Fruit fly (Drosophila melanogaster) whole organism, embryonic: Measurements from ENCODE around the gene arm.

Experiments
- Abd-B ChIP-seq: fragments of 200-800 bp; sonication (Bioruptor generic); optimal IDR thresholded peaks from 2 replicates; lab custom pipeline; 2018; ENCODE audit warnings: missing biosample characterization, mild to moderate bottlenecking, missing genetic modification characterization, moderate library complexity
- Awh ChIP-seq: fragments of 200-800 bp; sonication (Bioruptor generic); IDR thresholded peaks from 2 replicates; pipeline ENCODE4, ENCODE4 v1.3.6; 2022; ENCODE audit warnings: missing biosample characterization, missing genetic modification characterization
- CG10565 ChIP-seq: fragments of 200-800 bp; sonication (Bioruptor generic); optimal IDR thresholded peaks from 3 replicates; lab custom pipeline; 2016; ENCODE audit warnings: missing biosample characterization, mild to moderate bottlenecking, missing genetic modification characterization
- CG12659 ChIP-seq: fragments of 200-800 bp; sonication (Bioruptor generic); optimal IDR thresholded peaks from 3 replicates; lab custom pipeline; 2017; ENCODE audit warnings: mild to moderate bottlenecking, missing biosample characterization, missing genetic modification reagents, missing genetic modification characterization
- CG12942 ChIP-seq: fragments of 200-800 bp; sonication (Bioruptor generic); optimal IDR thresholded peaks from 3 replicates; lab custom pipeline; 2016; ENCODE audit warnings: missing biosample characterization, missing genetic modification characterization
- CG14050 ChIP-seq: fragments of 200-800 bp; sonication (Bioruptor generic); IDR thresholded peaks from 3 replicates; pipeline ENCODE4 v1.3.6; 2022; ENCODE audit warnings: missing biosample characterization, missing genetic modification characterization
- CG1529 ChIP-seq: fragments of 200-800 bp; sonication (Bioruptor generic); optimal IDR thresholded peaks from 3 replicates; lab custom pipeline; 2018; ENCODE audit warnings: missing biosample characterization, missing genetic modification characterization
- CG1602 ChIP-seq: fragments of 200-800 bp; sonication (Bioruptor generic); optimal IDR thresholded peaks from 3 replicates; lab custom pipeline; 2016; ENCODE audit warnings: missing biosample characterization, missing genetic modification characterization
- CG18476 ChIP-seq: fragments of 200-800 bp; sonication (Bioruptor generic); optimal IDR thresholded peaks from 2 replicates; lab custom pipeline; 2016; ENCODE audit warnings: missing biosample characterization, mild to moderate bottlenecking, missing genetic modification characterization
- CG3847 ChIP-seq: fragments of 200-800 bp; sonication (Bioruptor generic); IDR thresholded peaks from 2 replicates; pipeline ENCODE4 v1.3.6; 2022; ENCODE audit warnings: missing biosample characterization, missing genetic modification characterization
- CG42726 ChIP-seq: fragments of 200-800 bp; sonication (Bioruptor generic); IDR thresholded peaks from 2 replicates; pipeline ENCODE4 v1.3.6; 2022; ENCODE audit warnings: missing biosample characterization, missing genetic modification characterization; ENCODE audit not compliant: partially characterized antibody
- CG4617 ChIP-seq: fragments of 200-800 bp; sonication (Bioruptor generic); optimal IDR thresholded peaks from 3 replicates; lab custom pipeline; 2016; ENCODE audit warnings: missing biosample characterization, missing genetic modification characterization, borderline replicate concordance
- CG4820 ChIP-seq: fragments of 200-800 bp; sonication (Bioruptor generic); optimal IDR thresholded peaks from 3 replicates; lab custom pipeline; 2016; ENCODE audit warnings: missing biosample characterization, missing genetic modification characterization
- CG6272 ChIP-seq: fragments of 200-800 bp; sonication (Bioruptor generic); IDR thresholded peaks from 2 replicates; pipeline ENCODE4 v1.3.6; 2022; ENCODE audit warnings: missing biosample characterization, missing genetic modification characterization
- Dll ChIP-seq: fragments of 200-800 bp; sonication (Bioruptor generic); IDR thresholded peaks from 4 replicates; pipeline ENCODE4 v1.3.6; 2022; ENCODE audit warnings: missing biosample characterization, missing genetic modification characterization; ENCODE audit not compliant: partially characterized antibody
- H15 ChIP-seq: fragments of 200-800 bp; sonication (Bioruptor generic); IDR thresholded peaks from 3 replicates; pipeline ENCODE4 v1.3.6; 2022; ENCODE audit warnings: missing biosample characterization, missing genetic modification characterization
- HLH4C ChIP-seq: fragments of 200-800 bp; sonication (Bioruptor generic); IDR thresholded peaks from 3 replicates; pipeline ENCODE4 v1.3.6; 2022; ENCODE audit warnings: missing biosample characterization, missing genetic modification characterization; ENCODE audit not compliant: partially characterized antibody
- Hmx ChIP-seq: fragments of 200-800 bp; sonication (Bioruptor generic); optimal IDR thresholded peaks from 2 replicates; lab custom pipeline; 2016; ENCODE audit warnings: missing biosample characterization, missing genetic modification characterization
- Myb ChIP-seq: fragments of 200-800 bp; sonication (Bioruptor generic); optimal IDR thresholded peaks from 2 replicates; lab custom pipeline; 2016; ENCODE audit warnings: missing biosample characterization, missing genetic modification characterization
- Opbp ChIP-seq: fragments of 200-800 bp; sonication (Bioruptor generic); IDR thresholded peaks from 3 replicates; pipeline ENCODE4 v1.3.6; 2022; ENCODE audit warnings: missing biosample characterization, missing genetic modification characterization; ENCODE audit not compliant: partially characterized antibody
- Optix ChIP-seq: fragments of 200-800 bp; sonication (Bioruptor generic); IDR thresholded peaks from 3 replicates; pipeline ENCODE4 v1.3.6; 2022; ENCODE audit warnings: missing biosample characterization, missing genetic modification characterization
- PHDP ChIP-seq: fragments of 200-800 bp; sonication (Bioruptor generic); optimal IDR thresholded peaks from 3 replicates; lab custom pipeline; 2018; ENCODE audit warnings: missing biosample characterization, mild to moderate bottlenecking, missing genetic modification characterization, moderate library complexity
- Ravus ChIP-seq: fragments of 200-800 bp; sonication (Bioruptor generic); IDR thresholded peaks from 2 replicates; pipeline ENCODE4 v1.3.6; 2022; ENCODE audit warnings: missing biosample characterization, missing genetic modification characterization
- Sry-β ChIP-seq: fragments of 200-800 bp; sonication (Bioruptor generic); optimal IDR thresholded peaks from 2 replicates; lab custom pipeline; 2018; ENCODE audit warnings: missing biosample characterization, mild to moderate bottlenecking, missing genetic modification characterization, moderate library complexity
- Tbp ChIP-seq: fragments of >200 bp; optimal IDR thresholded peaks from 2 replicates; lab custom pipeline; 2018; ENCODE audit warnings: missing biosample characterization, missing genetic modification characterization
- ap ChIP-seq: fragments of 200-800 bp; sonication (Bioruptor generic); IDR thresholded peaks from 2 replicates; pipeline ENCODE4 v1.3.6; 2022; ENCODE audit warnings: missing biosample characterization, missing genetic modification characterization
- az2 ChIP-seq: fragments of 200-800 bp; sonication (Bioruptor generic); optimal IDR thresholded peaks from 3 replicates; lab custom pipeline; 2016; ENCODE audit warnings: missing biosample characterization, missing genetic modification characterization
- br ChIP-seq: fragments of >200 bp; optimal IDR thresholded peaks from 2 replicates; lab custom pipeline; 2017
- chm ChIP-seq: fragments of 200-800 bp; sonication (Bioruptor generic); IDR thresholded peaks from 2 replicates; pipeline ENCODE4 v1.3.6; 2022; ENCODE audit warnings: missing biosample characterization, missing genetic modification characterization
- croc ChIP-seq: fragments of 200-800 bp; sonication (Bioruptor generic); conservative IDR thresholded peaks from 3 replicates; pipeline ENCODE4 v1.3.6; 2022; ENCODE audit warnings: missing biosample characterization, missing genetic modification characterization
- danr ChIP-seq: fragments of 200-800 bp; sonication (Bioruptor generic); IDR thresholded peaks from 2 replicates; pipeline ENCODE4 v1.3.6; 2022; ENCODE audit warnings: missing biosample characterization, missing genetic modification characterization
- esg ChIP-seq: fragments of 200-800 bp; sonication (Bioruptor generic); conservative IDR thresholded peaks from 2 replicates; pipeline ENCODE4 v1.3.6; 2022; ENCODE audit warnings: missing biosample characterization, missing genetic modification characterization
- fd102C ChIP-seq: fragments of 200-800 bp; sonication (Bioruptor generic); optimal IDR thresholded peaks from 2 replicates; lab custom pipeline; 2018; ENCODE audit warnings: missing biosample characterization, mild to moderate bottlenecking, missing genetic modification characterization, moderate library complexity
- ftz-f1 ChIP-seq: fragments of 200-800 bp; sonication (Bioruptor generic); optimal IDR thresholded peaks from 2 replicates; lab custom pipeline; 2016; ENCODE audit warnings: missing biosample characterization, missing genetic modification characterization
- inv ChIP-seq: fragments of 200-800 bp; sonication (Bioruptor generic); IDR thresholded peaks from 2 replicates; pipeline ENCODE4 v1.3.6; 2022; ENCODE audit warnings: missing biosample characterization, missing genetic modification characterization; ENCODE audit not compliant: partially characterized antibody
- jumu ChIP-seq: fragments of 200-800 bp; sonication (Bioruptor generic); optimal IDR thresholded peaks from 3 replicates; lab custom pipeline; 2016; ENCODE audit warnings: missing biosample characterization, missing genetic modification characterization
- lola ChIP-seq, 3 experiments: fragments of >200 bp in 2 of 3; fragments of 200-800 bp in 1 of 3; sonication (Bioruptor generic) in 1 of 3; optimal IDR thresholded peaks; 2 replicates each; lab custom pipeline; 2017 to 2019; ENCODE audit warnings: missing biosample characterization in 3 of 3, missing genetic modification characterization in 3 of 3, mild to moderate bottlenecking in 1 of 3, moderate library complexity in 1 of 3
- mirr ChIP-seq: fragments of 200-800 bp; sonication (Bioruptor generic); optimal IDR thresholded peaks from 3 replicates; lab custom pipeline; 2018; ENCODE audit warnings: missing biosample characterization, mild to moderate bottlenecking, missing genetic modification characterization
- mld ChIP-seq: fragments of 200-800 bp; sonication (Bioruptor generic); IDR thresholded peaks from 3 replicates; pipeline ENCODE4 v1.3.6; 2022; ENCODE audit warnings: missing biosample characterization, missing genetic modification characterization; ENCODE audit not compliant: partially characterized antibody
- odd ChIP-seq: fragments of 200-800 bp; sonication (Bioruptor generic); optimal IDR thresholded peaks from 2 replicates; lab custom pipeline; 2017; ENCODE audit warnings: missing biosample characterization, mild to moderate bottlenecking, missing genetic modification characterization
- p53 ChIP-seq: fragments of 200-800 bp; sonication (Bioruptor generic); optimal IDR thresholded peaks from 2 replicates; lab custom pipeline; 2016; ENCODE audit warnings: missing biosample characterization, missing genetic modification characterization
- pho ChIP-seq: fragments of 200-800 bp; sonication (Bioruptor generic); optimal IDR thresholded peaks from 2 replicates; lab custom pipeline; 2016; ENCODE audit warnings: missing biosample characterization, missing genetic modification characterization
- pnt ChIP-seq: fragments of 200-800 bp; sonication (Bioruptor generic); optimal IDR thresholded peaks from 3 replicates; lab custom pipeline; 2016; ENCODE audit warnings: missing biosample characterization, missing genetic modification characterization
- psq ChIP-seq: fragments of 200-800 bp; sonication (Bioruptor generic); optimal IDR thresholded peaks from 2 replicates; lab custom pipeline; 2017; ENCODE audit warnings: missing biosample characterization, missing genetic modification characterization
- salm ChIP-seq: fragments of 200-800 bp; sonication (Bioruptor generic); optimal IDR thresholded peaks from 2 replicates; lab custom pipeline; 2018; ENCODE audit warnings: missing biosample characterization, mild to moderate bottlenecking, missing genetic modification characterization
- sc ChIP-seq, 3 experiments: fragments of >200 bp in 2 of 3; fragments of 200-800 bp in 1 of 3; sonication (Bioruptor generic) in 1 of 3; optimal IDR thresholded peaks; 2 replicates in 2 of 3; 3 replicates in 1 of 3; lab custom pipeline; 2017; ENCODE audit warnings: mild to moderate bottlenecking in 1 of 3, missing biosample characterization in 1 of 3, missing genetic modification characterization in 1 of 3, missing genetic modification reagents in 1 of 3
- slou ChIP-seq: fragments of 200-800 bp; sonication (Bioruptor generic); optimal IDR thresholded peaks from 3 replicates; lab custom pipeline; 2016; ENCODE audit warnings: missing biosample characterization, missing genetic modification characterization
- sna ChIP-seq: fragments of 200-800 bp; sonication (Bioruptor generic); IDR thresholded peaks from 2 replicates; pipeline ENCODE4 v1.3.6; 2022; ENCODE audit warnings: missing biosample characterization, missing genetic modification characterization; ENCODE audit not compliant: partially characterized antibody
- so ChIP-seq: fragments of 200-800 bp; sonication (Bioruptor generic); IDR thresholded peaks from 3 replicates; pipeline ENCODE4 v1.3.6; 2022; ENCODE audit warnings: missing biosample characterization, missing genetic modification characterization
- toy ChIP-seq: fragments of 200-800 bp; sonication (Bioruptor generic); IDR thresholded peaks from 2 replicates; pipeline ENCODE4 v1.3.6; 2022; ENCODE audit warnings: missing biosample characterization, missing genetic modification characterization
- z ChIP-seq: fragments of 200-800 bp; sonication (Bioruptor generic); IDR thresholded peaks from 3 replicates; pipeline ENCODE4 v1.3.6; 2022; ENCODE audit warnings: missing biosample characterization, missing genetic modification characterization

Gene arm

dm6 chrX:1854070-1854469, 46.4 kb downstream of the arm start (continued):
- no peak for TF ChIP-seq Opbp (GFP tag; lab: Robert Waterston, UW)
- TF ChIP-seq CG1602 (GFP tag; lab: Kevin White, UChicago) = no peak
- peak; percentile 55 for TF ChIP-seq CG12942 (GFP tag; lab: Kevin White, UChicago)
- peak; percentile 77 for TF ChIP-seq CG12659
- TF ChIP-seq az2 = no peak
- TF ChIP-seq chm (GFP tag; lab: Robert Waterston, UW) = no peak
- no peak for TF ChIP-seq fd102C
- no peak for TF ChIP-seq CG42726 (GFP tag; lab: Robert Waterston, UW)
- TF ChIP-seq pnt (GFP tag; lab: Kevin White, UChicago) = peak; percentile 44
- TF ChIP-seq inv (GFP tag; lab: Robert Waterston, UW) = no peak
- no peak for TF ChIP-seq lola (GFP tag; optimal IDR thresholded peaks at IDR 0.05; lab: Kevin White, UChicago)
- TF ChIP-seq Tbp = no peak
- peak; percentile 42 for TF ChIP-seq Myb
- no peak for TF ChIP-seq esg (GFP tag; lab: Robert Waterston, UW)
- TF ChIP-seq CG4617 (GFP tag; lab: Kevin White, UChicago) = no peak
- TF ChIP-seq Dll (GFP tag; lab: Robert Waterston, UW) = no peak
- TF ChIP-seq psq = peak; percentile 6
- TF ChIP-seq H15 (GFP tag; lab: Robert Waterston, UW) = no peak
- TF ChIP-seq mld (GFP tag; lab: Robert Waterston, UW) = no peak
- no peak for TF ChIP-seq Optix (GFP tag; lab: Robert Waterston, UW)
- TF ChIP-seq sc (optimal IDR thresholded peaks at IDR 0.05; lab: Kevin White, UChicago) = no peak
- TF ChIP-seq sc (GFP tag; optimal IDR thresholded peaks at IDR 0.05; lab: Kevin White, UChicago) = no peak
- peak; percentile 51 for TF ChIP-seq jumu (GFP tag; lab: Kevin White, UChicago)
- TF ChIP-seq CG4820 (GFP tag; lab: Kevin White, UChicago) = no peak
- peak; percentile 66 for TF ChIP-seq pho
- TF ChIP-seq CG18476 (GFP tag; lab: Kevin White, UChicago) = peak; percentile 38
- TF ChIP-seq so = peak; percentile 87; the same call in 2 of the 3 replicates
- peak; percentile 58 for TF ChIP-seq PHDP (tag; lab: Kevin White, UChicago)
- peak; percentile 86 for TF ChIP-seq mirr (GFP tag; lab: Kevin White, UChicago)
- TF ChIP-seq Ravus (GFP tag; lab: Robert Waterston, UW) = no peak; the same call in 1 of the 2 replicates
- no peak for TF ChIP-seq ftz-f1 (GFP tag; lab: Kevin White, UChicago)
- TF ChIP-seq toy (GFP tag; lab: Robert Waterston, UW) = peak; percentile 62
- TF ChIP-seq slou (GFP tag; lab: Kevin White, UChicago) = peak; percentile 56
- no peak for TF ChIP-seq CG1529 (GFP tag; lab: Kevin White, UChicago)
- TF ChIP-seq CG14050 (GFP tag; lab: Robert Waterston, UW) = no peak
- TF ChIP-seq salm (tag; lab: Kevin White, UChicago) = no peak
- peak; percentile 52 for TF ChIP-seq CG3847 (GFP tag; lab: Robert Waterston, UW)
- TF ChIP-seq CG10565 = no peak
- TF ChIP-seq br (lab: Kevin White, UChicago) = no peak
- no peak for TF ChIP-seq Abd-B
- TF ChIP-seq croc (GFP tag; lab: Robert Waterston, UW) = no peak
- 0 out of 3 replicates have a peak, but pooled peaks have one; percentile 41 for TF ChIP-seq z (GFP tag; lab: Robert Waterston, UW)
- no peak for TF ChIP-seq Hmx (GFP tag; lab: Kevin White, UChicago)
- peak; percentile 68 for TF ChIP-seq odd
- no peak for TF ChIP-seq sna (GFP tag; lab: Robert Waterston, UW)
- TF ChIP-seq danr (GFP tag; lab: Robert Waterston, UW) = 0 out of 2 replicates have a peak, but pooled peaks have one; percentile 24
- TF ChIP-seq ap = 0 out of 2 replicates have a peak, but pooled peaks have one; percentile 13
- TF ChIP-seq p53 (GFP tag; lab: Kevin White, UChicago) = peak; percentile 31
- no peak for TF ChIP-seq Sry-β (GFP tag; lab: Kevin White, UChicago)
- TF ChIP-seq Awh (GFP tag; lab: Robert Waterston, UW) = peak; percentile 79
- TF ChIP-seq HLH4C (GFP tag; lab: Robert Waterston, UW) = no peak
- TF ChIP-seq CG6272 (GFP tag; lab: Robert Waterston, UW) = no peak
